Worm (Caenorhabditis elegans) whole organism, early embryonic: Measurements from ENCODE around the gene mrpl-32.

Experiments
- ama-1 ChIP-seq: fragments of 150-350 bp; optimal IDR thresholded peaks from 2 replicates; lab custom pipeline; 2014
- ceh-36 ChIP-seq: sonication (generic microtip); optimal IDR thresholded peaks from 2 replicates; lab custom pipeline; 2016; ENCODE audit warnings: missing genetic modification characterization, inconsistent platforms, missing compliant biosample characterization
- flt-1 ChIP-seq: fragments of 200-800 bp; sonication (Bioruptor generic); IDR thresholded peaks from 2 replicates; pipeline ENCODE4 v1.3.6; 2022; ENCODE audit warnings: missing genetic modification characterization, missing compliant biosample characterization
- hmbx-1 ChIP-seq: sonication (generic microtip); optimal IDR thresholded peaks from 2 replicates; lab custom pipeline; 2016; ENCODE audit warnings: mild to moderate bottlenecking, missing genetic modification characterization, missing compliant biosample characterization
- hnd-1 ChIP-seq: sonication (generic microtip); optimal IDR thresholded peaks from 2 replicates; lab custom pipeline; 2016; ENCODE audit warnings: missing genetic modification characterization, missing compliant biosample characterization
- sea-1 ChIP-seq: fragments of 200-800 bp; sonication (Bioruptor generic); conservative IDR thresholded peaks from 2 replicates; pipeline ENCODE4 v1.3.6; 2022; ENCODE audit warnings: missing genetic modification characterization, missing compliant biosample characterization
- tbx-11 ChIP-seq: fragments of 200-800 bp; sonication (Bioruptor generic); IDR thresholded peaks from 2 replicates; pipeline ENCODE4 v1.3.6; 2022; ENCODE audit warnings: missing genetic modification characterization, missing compliant biosample characterization
- tbx-37 ChIP-seq: fragments of 200-800 bp; sonication (Bioruptor generic); conservative IDR thresholded peaks from 2 replicates; pipeline ENCODE4 v1.3.6; 2022; ENCODE audit warnings: missing genetic modification reagents, missing genetic modification characterization, missing compliant biosample characterization

ce11 chrIII:8449160-8449807 lies at the start of gene mrpl-32:
- no peak for TF ChIP-seq flt-1
- no peak for TF ChIP-seq hmbx-1 (tag; lab: Kevin White, UChicago)
- no peak for TF ChIP-seq ama-1 (lab: Kevin White, UChicago)
- no peak for TF ChIP-seq ceh-36
- no peak for TF ChIP-seq tbx-37 (GFP tag; lab: Robert Waterston, UW)
- TF ChIP-seq sea-1, result no peak
- no peak for TF ChIP-seq tbx-11 (GFP tag; lab: Robert Waterston, UW)
- no peak for TF ChIP-seq hnd-1 (tag; lab: Kevin White, UChicago)
